Fruit fly (Drosophila melanogaster): ENCODE results near the gene CG34303.

DNA sequence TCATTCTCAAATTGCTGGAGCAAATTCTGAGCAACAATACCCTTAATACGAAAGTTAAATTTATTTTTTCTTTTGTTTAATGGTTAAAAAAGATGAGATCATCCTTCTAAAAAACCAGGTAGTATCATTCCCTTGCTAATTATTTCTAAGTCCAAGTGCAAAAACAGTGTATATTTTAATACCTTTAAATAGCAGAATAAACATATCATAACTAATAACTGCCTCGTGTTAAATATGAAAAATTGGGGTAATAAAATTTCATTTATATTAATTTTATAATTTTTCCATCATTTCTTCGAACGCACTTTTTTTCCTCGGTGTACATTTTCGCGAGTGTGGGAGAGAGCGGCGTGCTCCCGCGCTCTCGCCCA lies 39.9 kb downstream of the CG34303 start:
- TF ChIP-seq CTCF (optimal IDR thresholded peaks at IDR 0.05) (no peak), CG8478 (optimal IDR thresholded peaks at IDR 0.05) (no peak)
